Fruit fly (Drosophila melanogaster) whole organism, embryonic: Measurements from ENCODE around the gene Hrs.

Experiments
- Blimp-1 ChIP-seq: fragments of 200-800 bp; sonication (Bioruptor generic); optimal IDR thresholded peaks from 3 replicates; lab custom pipeline; 2018; ENCODE audit warnings: missing biosample characterization, missing genetic modification characterization, mild to moderate bottlenecking, moderate library complexity, missing genetic modification reagents
- CG10147 ChIP-seq: fragments of 200-800 bp; sonication (Bioruptor generic); optimal IDR thresholded peaks from 2 replicates; lab custom pipeline; 2019; ENCODE audit warnings: missing biosample characterization, mild to moderate bottlenecking, missing genetic modification characterization, moderate library complexity
- CG10959 ChIP-seq: fragments of 200-800 bp; sonication (Bioruptor generic); IDR thresholded peaks from 2 replicates; pipeline ENCODE4 v1.3.6; 2022; ENCODE audit warnings: missing biosample characterization, missing genetic modification characterization
- CG11504 ChIP-seq: fragments of 200-800 bp; sonication (Bioruptor generic); optimal IDR thresholded peaks from 3 replicates; lab custom pipeline; 2019; ENCODE audit warnings: missing biosample characterization, mild to moderate bottlenecking, missing genetic modification characterization, moderate library complexity
- CG12769 ChIP-seq: fragments of 200-800 bp; sonication (Bioruptor generic); optimal IDR thresholded peaks from 2 replicates; lab custom pipeline; 2019; ENCODE audit warnings: missing biosample characterization, mild to moderate bottlenecking, missing genetic modification characterization, moderate library complexity
- CG16815 ChIP-seq: fragments of 200-800 bp; sonication (Bioruptor generic); optimal IDR thresholded peaks from 3 replicates; lab custom pipeline; 2017; ENCODE audit warnings: missing biosample characterization, mild to moderate bottlenecking, missing genetic modification characterization
- CG17186 ChIP-seq: fragments of 200-800 bp; sonication (Bioruptor generic); optimal IDR thresholded peaks from 3 replicates; lab custom pipeline; 2017; ENCODE audit warnings: missing biosample characterization, missing genetic modification reagents, missing genetic modification characterization
- CG17328 ChIP-seq: fragments of 200-800 bp; sonication (Bioruptor generic); IDR thresholded peaks from 2 replicates; pipeline ENCODE4 v1.3.6; 2022; ENCODE audit warnings: missing biosample characterization, missing genetic modification characterization
- CG17361 ChIP-seq: fragments of 200-800 bp; sonication (Bioruptor generic); IDR thresholded peaks from 3 replicates; pipeline ENCODE4 v1.3.6; 2022; ENCODE audit warnings: missing biosample characterization, missing genetic modification characterization
- CG17829 ChIP-seq: fragments of 200-800 bp; optimal IDR thresholded peaks from 2 replicates; lab custom pipeline; 2019; ENCODE audit warnings: missing biosample characterization, mild to moderate bottlenecking, missing genetic modification characterization, moderate library complexity
- CG3995 ChIP-seq: fragments of 200-800 bp; sonication (Bioruptor generic); optimal IDR thresholded peaks from 3 replicates; lab custom pipeline; 2016; ENCODE audit warnings: missing biosample characterization, missing genetic modification characterization
- CG42726 ChIP-seq: fragments of 200-800 bp; sonication (Bioruptor generic); IDR thresholded peaks from 2 replicates; pipeline ENCODE4 v1.3.6; 2022; ENCODE audit warnings: missing biosample characterization, missing genetic modification characterization; ENCODE audit not compliant: partially characterized antibody
- CG4404 ChIP-seq: fragments of 200-800 bp; sonication (Bioruptor generic); IDR thresholded peaks from 2 replicates; pipeline ENCODE4 v1.3.6; 2022; ENCODE audit warnings: missing biosample characterization, missing genetic modification characterization
- CG7271 ChIP-seq: fragments of 200-800 bp; sonication (Bioruptor generic); optimal IDR thresholded peaks from 2 replicates; lab custom pipeline; 2018; ENCODE audit warnings: missing biosample characterization, mild to moderate bottlenecking, missing genetic modification characterization, moderate library complexity
- CG7372 ChIP-seq: fragments of 200-800 bp; sonication (Bioruptor generic); IDR thresholded peaks from 2 replicates; pipeline ENCODE4 v1.3.6; 2022; ENCODE audit warnings: missing biosample characterization, missing genetic modification characterization
- CG7556 ChIP-seq: fragments of 200-800 bp; sonication (Bioruptor generic); optimal IDR thresholded peaks from 2 replicates; lab custom pipeline; 2017; ENCODE audit warnings: missing biosample characterization, mild to moderate bottlenecking, missing genetic modification characterization
- CG8290 ChIP-seq, 3 experiments: fragments of 200-800 bp; sonication (Bioruptor generic); optimal IDR thresholded peaks; 2 replicates each; lab custom pipeline; 2016 to 2019; ENCODE audit warnings: missing biosample characterization in 3 of 3, missing genetic modification characterization in 3 of 3, mild to moderate bottlenecking in 2 of 3, moderate library complexity in 1 of 3
- CG9437 ChIP-seq: fragments of 200-800 bp; sonication (Bioruptor generic); optimal IDR thresholded peaks from 2 replicates; lab custom pipeline; 2018; ENCODE audit warnings: missing biosample characterization, mild to moderate bottlenecking, missing genetic modification characterization
- D19B ChIP-seq: fragments of 200-800 bp; sonication (Bioruptor generic); optimal IDR thresholded peaks from 2 replicates; lab custom pipeline; 2017; ENCODE audit warnings: missing biosample characterization, mild to moderate bottlenecking, missing genetic modification characterization
- Deaf1 ChIP-seq: fragments of 200-800 bp; optimal IDR thresholded peaks from 3 replicates; lab custom pipeline; 2019; ENCODE audit warnings: missing biosample characterization, mild to moderate bottlenecking, missing genetic modification characterization, moderate library complexity
- E2f2 ChIP-seq: fragments of 200-800 bp; sonication (Bioruptor generic); IDR thresholded peaks from 2 replicates; pipeline ENCODE4 v1.3.6; 2022; ENCODE audit warnings: missing biosample characterization, missing genetic modification characterization
- Eip74EF ChIP-seq, 2 experiments: fragments of 200-800 bp in 1 of 2; fragments of >200 bp in 1 of 2; sonication (Bioruptor generic) in 1 of 2; optimal IDR thresholded peaks; 2 replicates each; lab custom pipeline; 2017 to 2019; ENCODE audit warnings: missing biosample characterization in 2 of 2, missing genetic modification characterization in 2 of 2, mild to moderate bottlenecking in 1 of 2, moderate library complexity in 1 of 2
- HHEX ChIP-seq: fragments of 200-800 bp; sonication (Bioruptor generic); optimal IDR thresholded peaks from 3 replicates; lab custom pipeline; 2017; ENCODE audit warnings: missing biosample characterization, mild to moderate bottlenecking, missing genetic modification characterization, missing genetic modification reagents
- Meics ChIP-seq: fragments of 200-800 bp; sonication (Bioruptor generic); optimal IDR thresholded peaks from 2 replicates; lab custom pipeline; 2017; ENCODE audit warnings: missing biosample characterization, mild to moderate bottlenecking, missing genetic modification characterization
- Ptx1 ChIP-seq: fragments of 200-800 bp; sonication (Bioruptor generic); IDR thresholded peaks from 2 replicates; pipeline ENCODE4 v1.3.6; 2022; ENCODE audit warnings: missing biosample characterization, missing genetic modification characterization
- Scr ChIP-seq: fragments of 200-800 bp; sonication (Bioruptor generic); IDR thresholded peaks from 2 replicates; pipeline ENCODE4 v1.3.6; 2022; ENCODE audit warnings: missing biosample characterization, missing genetic modification characterization; ENCODE audit not compliant: partially characterized antibody
- Sox102F ChIP-seq: fragments of 200-800 bp; sonication (Bioruptor generic); optimal IDR thresholded peaks from 2 replicates; lab custom pipeline; 2018; ENCODE audit warnings: missing biosample characterization, mild to moderate bottlenecking, missing genetic modification characterization, moderate library complexity
- Spps ChIP-seq: fragments of 200-800 bp; sonication (Bioruptor generic); optimal IDR thresholded peaks from 2 replicates; lab custom pipeline; 2018; ENCODE audit warnings: missing biosample characterization, mild to moderate bottlenecking, missing genetic modification characterization
- Sry-δ ChIP-seq: fragments of 200-800 bp; sonication (Bioruptor generic); optimal IDR thresholded peaks from 2 replicates; lab custom pipeline; 2016; ENCODE audit warnings: missing biosample characterization, missing genetic modification characterization
- bab2 ChIP-seq: fragments of 200-800 bp; sonication (Bioruptor generic); optimal IDR thresholded peaks from 2 replicates; lab custom pipeline; 2016; ENCODE audit warnings: missing biosample characterization, missing genetic modification characterization
- bowl ChIP-seq: fragments of 200-800 bp; sonication (Bioruptor generic); IDR thresholded peaks from 2 replicates; pipeline ENCODE4 v1.3.6; 2022; ENCODE audit warnings: missing biosample characterization, missing genetic modification characterization
- bsh ChIP-seq, 2 experiments: fragments of 200-800 bp; sonication (Bioruptor generic); optimal IDR thresholded peaks; 2 replicates each; lab custom pipeline; 2017 to 2018; ENCODE audit warnings: mild to moderate bottlenecking in 2 of 2, missing biosample characterization in 2 of 2, missing genetic modification characterization in 2 of 2, moderate library complexity in 1 of 2
- corto ChIP-seq: fragments of 200-800 bp; sonication (Bioruptor generic); optimal IDR thresholded peaks from 2 replicates; lab custom pipeline; 2016; ENCODE audit warnings: missing biosample characterization, mild to moderate bottlenecking, missing genetic modification characterization, moderate library complexity
- esg ChIP-seq: fragments of 200-800 bp; sonication (Bioruptor generic); conservative IDR thresholded peaks from 2 replicates; pipeline ENCODE4 v1.3.6; 2022; ENCODE audit warnings: missing biosample characterization, missing genetic modification characterization
- fd64A ChIP-seq: fragments of 200-800 bp; sonication (Bioruptor generic); optimal IDR thresholded peaks from 3 replicates; lab custom pipeline; 2018; ENCODE audit warnings: missing biosample characterization, mild to moderate bottlenecking, missing genetic modification characterization
- fu2 ChIP-seq: fragments of 200-800 bp; sonication (Bioruptor generic); optimal IDR thresholded peaks from 2 replicates; lab custom pipeline; 2016; ENCODE audit warnings: missing biosample characterization, missing genetic modification characterization
- gcm2 ChIP-seq: fragments of 200-800 bp; sonication (Bioruptor generic); optimal IDR thresholded peaks from 2 replicates; lab custom pipeline; 2016; ENCODE audit warnings: missing biosample characterization, missing genetic modification characterization
- gem ChIP-seq: fragments of 200-800 bp; sonication (Bioruptor generic); optimal IDR thresholded peaks from 2 replicates; lab custom pipeline; 2019; ENCODE audit warnings: missing biosample characterization, mild to moderate bottlenecking, missing genetic modification characterization, moderate library complexity
- gfzf ChIP-seq: fragments of 200-800 bp; sonication (Bioruptor generic); optimal IDR thresholded peaks from 2 replicates; lab custom pipeline; 2016; ENCODE audit warnings: missing biosample characterization, mild to moderate bottlenecking, missing genetic modification characterization, moderate library complexity
- ind ChIP-seq: fragments of 200-800 bp; sonication (Bioruptor generic); optimal IDR thresholded peaks from 3 replicates; lab custom pipeline; 2016; ENCODE audit warnings: missing biosample characterization, missing genetic modification characterization
- nmo ChIP-seq: fragments of 200-800 bp; sonication (Bioruptor generic); optimal IDR thresholded peaks from 2 replicates; lab custom pipeline; 2018; ENCODE audit warnings: missing biosample characterization, mild to moderate bottlenecking, missing genetic modification characterization, moderate library complexity
- pho ChIP-seq: fragments of 200-800 bp; sonication (Bioruptor generic); optimal IDR thresholded peaks from 2 replicates; lab custom pipeline; 2016; ENCODE audit warnings: missing biosample characterization, missing genetic modification characterization
- pnt ChIP-seq: fragments of 200-800 bp; sonication (Bioruptor generic); optimal IDR thresholded peaks from 3 replicates; lab custom pipeline; 2016; ENCODE audit warnings: missing biosample characterization, missing genetic modification characterization
- pzg ChIP-seq: fragments of 200-800 bp; sonication (Bioruptor generic); optimal IDR thresholded peaks from 3 replicates; lab custom pipeline; 2018; ENCODE audit warnings: missing biosample characterization, mild to moderate bottlenecking, missing genetic modification characterization, moderate library complexity
- shn ChIP-seq: fragments of 200-800 bp; sonication (Bioruptor generic); optimal IDR thresholded peaks from 3 replicates; lab custom pipeline; 2016; ENCODE audit warnings: missing biosample characterization, missing genetic modification characterization
- stc ChIP-seq: fragments of 200-800 bp; sonication (Bioruptor generic); IDR thresholded peaks from 2 replicates; pipeline ENCODE4 v1.3.6; 2022; ENCODE audit warnings: missing biosample characterization, missing genetic modification characterization
- ttk ChIP-seq: fragments of 200-800 bp; sonication (Bioruptor generic); IDR thresholded peaks from 2 replicates; pipeline ENCODE4 v2.1.2; 2022; ENCODE audit warnings: missing biosample characterization, missing genetic modification characterization
- vnd ChIP-seq: fragments of 200-800 bp; sonication (Bioruptor generic); IDR thresholded peaks from 3 replicates; pipeline ENCODE4 v1.3.6; 2022; ENCODE audit warnings: missing biosample characterization, missing genetic modification characterization; ENCODE audit not compliant: partially characterized antibody
- zen2 ChIP-seq: fragments of 200-800 bp; sonication (Bioruptor generic); IDR thresholded peaks from 3 replicates; pipeline ENCODE4 v1.3.6; 2022; ENCODE audit warnings: missing biosample characterization, missing genetic modification characterization; ENCODE audit not compliant: partially characterized antibody

Hrs gene

DNA sequence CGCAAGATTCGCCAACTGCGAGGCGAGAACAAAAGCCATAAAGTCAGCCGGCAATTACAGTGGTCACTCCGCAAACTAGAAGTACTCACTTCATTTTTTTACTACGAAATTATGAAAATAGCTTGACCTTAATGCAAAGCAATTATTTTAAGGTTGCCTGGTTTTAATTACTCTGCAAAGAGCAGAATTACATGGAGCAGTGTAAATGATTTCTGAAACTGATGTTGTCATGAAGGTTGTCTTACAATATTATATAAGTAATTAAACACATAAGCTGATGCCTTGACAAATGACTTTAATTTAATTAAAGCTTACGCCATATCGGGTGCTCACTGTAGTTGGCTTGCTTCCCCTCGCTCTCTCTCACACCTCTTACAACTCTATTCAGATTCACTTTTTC, 5.6 kb upstream of the Hrs start (continued):
- TF ChIP-seq bab2 (GFP tag; lab: Kevin White, UChicago) (peak; percentile 12), gcm2 (GFP tag; lab: Kevin White, UChicago) (peak; percentile 2), Sry-δ (GFP tag; lab: Kevin White, UChicago) (no peak), CG11504 (tag; lab: Kevin White, UChicago) (peak; percentile 65), zen2 (GFP tag; lab: Robert Waterston, UW) (no peak), Ptx1 (GFP tag; lab: Robert Waterston, UW) (peak; percentile 54), CG10147 (GFP tag; lab: Kevin White, UChicago) (peak; percentile 56), ind (GFP tag; lab: Kevin White, UChicago) (peak; percentile 40), CG8290 (GFP tag; optimal IDR thresholded peaks at IDR 0.05; lab: Kevin White, UChicago) (no peak), CG8290 (tag; optimal IDR thresholded peaks at IDR 0.05; lab: Kevin White, UChicago) (peak in 1 of 2 experiments; percentile 15), shn (GFP tag; lab: Kevin White, UChicago) (peak; percentile 1), pzg (no peak), CG17829 (tag; lab: Kevin White, UChicago) (no peak), Eip74EF (GFP tag; optimal IDR thresholded peaks at IDR 0.05; lab: Kevin White, UChicago) (no peak), CG12769 (tag; lab: Kevin White, UChicago) (peak; percentile 50), CG17361 (peak; percentile 53; the same call in 1 of the 3 replicates), CG17186 (GFP tag; lab: Kevin White, UChicago) (no peak), Spps (tag; lab: Kevin White, UChicago) (no peak), stc (no peak; the same call in 1 of the 2 replicates), CG7271 (tag; lab: Kevin White, UChicago) (no peak), CG3995 (GFP tag; lab: Kevin White, UChicago) (peak; percentile 16), bowl (no peak), vnd (GFP tag; lab: Robert Waterston, UW) (no peak), ttk (no peak), fu2 (GFP tag; lab: Kevin White, UChicago) (peak; percentile 42), D19B (peak; percentile 38), Sox102F (peak; percentile 43), E2f2 (GFP tag; lab: Robert Waterston, UW) (peak; percentile 28; the same call in 1 of the 2 replicates), CG7556 (GFP tag; lab: Kevin White, UChicago) (peak; percentile 42), Blimp-1 (GFP tag; lab: Kevin White, UChicago) (peak; percentile 55), pnt (GFP tag; lab: Kevin White, UChicago) (no peak), fd64A (GFP tag; lab: Kevin White, UChicago) (no peak), nmo (GFP tag; lab: Kevin White, UChicago) (peak; percentile 33), bsh (GFP tag; optimal IDR thresholded peaks at IDR 0.05; lab: Kevin White, UChicago) (peak; percentile 12 to 74), gfzf (GFP tag; lab: Kevin White, UChicago) (no peak), CG42726 (no peak), CG17328 (peak; percentile 17; the same call in 1 of the 2 replicates), Meics (GFP tag; lab: Kevin White, UChicago) (peak; percentile 67), HHEX (GFP tag; lab: Kevin White, UChicago) (peak; percentile 48), corto (no peak), Scr (GFP tag; lab: Robert Waterston, UW) (no peak), gem (peak; percentile 68), CG9437 (GFP tag; lab: Kevin White, UChicago) (no peak), Deaf1 (tag; lab: Kevin White, UChicago) (peak; percentile 5), CG16815 (GFP tag; lab: Kevin White, UChicago) (peak; percentile 46), esg (GFP tag; lab: Robert Waterston, UW) (peak; percentile 39), CG7372 (peak; percentile 14; the same call in 1 of the 2 replicates), CG10959 (GFP tag; lab: Robert Waterston, UW) (no peak), CG4404 (GFP tag; lab: Robert Waterston, UW) (peak; percentile 49; the same call in 1 of the 2 replicates), pho (peak; percentile 76)
